Worm (Caenorhabditis elegans) whole organism, L4 larva: ENCODE results near the gene srh-269.
A peak's percentile ranks its signal among the peaks of the same experiment; 100 is the strongest.

Experiments used
- F10B5.3 ChIP-seq: sonication (generic microtip); optimal IDR thresholded peaks from 2 replicates; lab custom pipeline; 2016; ENCODE audit warnings: mild to moderate bottlenecking, missing genetic modification characterization, missing compliant biosample characterization
- F44E2.7 ChIP-seq: fragments of 200-800 bp; sonication (Bioruptor generic); IDR thresholded peaks from 2 replicates; pipeline ENCODE4 v2.1.2; 2022; ENCODE audit warnings: missing genetic modification characterization, missing compliant biosample characterization
- F49E8.2 ChIP-seq: sonication (generic microtip); optimal IDR thresholded peaks from 2 replicates; lab custom pipeline; 2016; ENCODE audit warnings: missing compliant biosample characterization, mild to moderate bottlenecking, missing genetic modification characterization, borderline replicate concordance
- R02D3.7 ChIP-seq: fragments of 150-350 bp; sonication (generic microtip); optimal IDR thresholded peaks from 3 replicates; lab custom pipeline; 2014; ENCODE audit warnings: missing biosample characterization, missing genetic modification characterization
- T26A8.4 ChIP-seq: fragments of 200-800 bp; sonication (Bioruptor generic); IDR thresholded peaks from 2 replicates; pipeline ENCODE4 v1.3.6; 2022; ENCODE audit warnings: missing genetic modification characterization, missing compliant biosample characterization
- Y105C5A.15 ChIP-seq: fragments of 200-800 bp; sonication (Bioruptor generic); IDR thresholded peaks from 2 replicates; pipeline ENCODE4 v1.3.6; 2022; ENCODE audit warnings: missing genetic modification characterization, missing compliant biosample characterization
- Y75B8A.6 ChIP-seq: fragments of 200-800 bp; sonication (Bioruptor generic); IDR thresholded peaks from 2 replicates; pipeline ENCODE4 v1.3.6; 2022; ENCODE audit warnings: missing genetic modification reagents, missing genetic modification characterization, missing compliant biosample characterization
- aha-1 ChIP-seq: fragments of 150-350 bp; peaks from one replicate; lab custom pipeline; 2014; ENCODE audit warnings: missing biosample characterization, missing genetic modification characterization
- arid-1 ChIP-seq: fragments of 200-800 bp; sonication (Bioruptor generic); conservative IDR thresholded peaks from 2 replicates; pipeline ENCODE4 v1.3.6; 2022; ENCODE audit warnings: missing genetic modification reagents, missing genetic modification characterization, missing compliant biosample characterization
- ceh-20 ChIP-seq: fragments of 200-800 bp; sonication (Bioruptor generic); IDR thresholded peaks from 2 replicates; pipeline ENCODE4 v1.3.6; 2022; ENCODE audit warnings: missing genetic modification reagents, missing genetic modification characterization, missing compliant biosample characterization
- ceh-32 ChIP-seq: sonication (generic microtip); optimal IDR thresholded peaks from 2 replicates; lab custom pipeline; 2016; ENCODE audit warnings: mild to moderate bottlenecking, missing genetic modification characterization, missing compliant biosample characterization; ENCODE audit not compliant: poor library complexity
- ceh-82 ChIP-seq: sonication (generic microtip); optimal IDR thresholded peaks from 2 replicates; lab custom pipeline; 2017; ENCODE audit warnings: missing biosample characterization, missing genetic modification characterization
- cey-2 ChIP-seq: sonication (generic microtip); optimal IDR thresholded peaks from 3 replicates; lab custom pipeline; 2017; ENCODE audit warnings: missing genetic modification characterization, mild to moderate bottlenecking, missing compliant biosample characterization, antibody characterized with exemption, borderline replicate concordance; ENCODE audit not compliant: insufficient read depth
- daf-12 ChIP-seq: fragments of 150-350 bp; optimal IDR thresholded peaks from 2 replicates; lab custom pipeline; 2014; ENCODE audit warnings: missing biosample characterization, missing genetic modification reagents, missing genetic modification characterization
- daf-8 ChIP-seq: fragments of 200-800 bp; sonication (Bioruptor generic); IDR thresholded peaks from 2 replicates; pipeline ENCODE4 v1.3.6; 2022; ENCODE audit warnings: missing genetic modification characterization, missing compliant biosample characterization
- dmd-6 ChIP-seq: fragments of 200-800 bp; sonication (Bioruptor generic); IDR thresholded peaks from 2 replicates; pipeline ENCODE4 v1.3.6; 2022; ENCODE audit warnings: missing genetic modification reagents, missing genetic modification characterization, missing compliant biosample characterization
- dmd-8 ChIP-seq: fragments of 200-800 bp; sonication (Bioruptor generic); IDR thresholded peaks from 2 replicates; pipeline ENCODE4 v1.3.6; 2022; ENCODE audit warnings: missing genetic modification characterization, missing compliant biosample characterization
- dpl-1 ChIP-seq: fragments of 150-350 bp; optimal IDR thresholded peaks from 2 replicates; lab custom pipeline; 2014; ENCODE audit warnings: missing biosample characterization, missing genetic modification reagents, missing genetic modification characterization
- dve-1 ChIP-seq: sonication (generic microtip); optimal IDR thresholded peaks from 2 replicates; lab custom pipeline; 2017; ENCODE audit warnings: antibody characterized with exemption, mild to moderate bottlenecking, missing genetic modification characterization, missing compliant biosample characterization; ENCODE audit not compliant: insufficient read depth
- egl-27 ChIP-seq: sonication (generic microtip); optimal IDR thresholded peaks from 3 replicates; lab custom pipeline; 2017; ENCODE audit warnings: missing biosample characterization, missing genetic modification reagents, missing genetic modification characterization
- egl-43 ChIP-seq: fragments of 200-800 bp; sonication (Bioruptor generic); IDR thresholded peaks from 2 replicates; pipeline ENCODE4 v1.3.6; 2022; ENCODE audit warnings: missing genetic modification reagents, missing genetic modification characterization, missing compliant biosample characterization
- hlh-30 ChIP-seq: sonication (generic microtip); optimal IDR thresholded peaks from 2 replicates; lab custom pipeline; 2017; ENCODE audit warnings: antibody characterized with exemption, mild to moderate bottlenecking, missing genetic modification characterization, missing compliant biosample characterization; ENCODE audit not compliant: insufficient read depth
- lim-7 ChIP-seq: fragments of 200-800 bp; sonication (Bioruptor generic); IDR thresholded peaks from 2 replicates; pipeline ENCODE4 v1.3.6; 2022; ENCODE audit warnings: missing genetic modification characterization, missing compliant biosample characterization
- lin-15B ChIP-seq: fragments of 150-350 bp; sonication (generic microtip); optimal IDR thresholded peaks from 3 replicates; lab custom pipeline; 2014; ENCODE audit warnings: missing biosample characterization, missing genetic modification characterization
- lin-29 ChIP-seq: fragments of 200-800 bp; sonication (Bioruptor generic); IDR thresholded peaks from 2 replicates; pipeline ENCODE4 v1.3.6; 2022; ENCODE audit warnings: missing genetic modification reagents, missing genetic modification characterization, missing compliant biosample characterization
- madf-5 ChIP-seq, 2 experiments: fragments of 200-800 bp; sonication (Bioruptor generic); IDR thresholded peaks; 2 replicates each; pipeline ENCODE4 v1.3.6; 2022; ENCODE audit warnings: missing compliant biosample characterization in 2 of 2, missing genetic modification characterization in 2 of 2
- madf-9 ChIP-seq: fragments of 200-800 bp; sonication (Bioruptor generic); conservative IDR thresholded peaks from 2 replicates; pipeline ENCODE4 v1.3.6; 2022; ENCODE audit warnings: missing genetic modification reagents, missing genetic modification characterization, missing compliant biosample characterization
- mxl-3 ChIP-seq: fragments of 200-800 bp; sonication (Bioruptor generic); optimal IDR thresholded peaks from 2 replicates; lab custom pipeline; 2018; ENCODE audit warnings: mild to moderate bottlenecking, missing genetic modification characterization, missing compliant biosample characterization
- nhr-10 ChIP-seq: fragments of 150-350 bp; optimal IDR thresholded peaks from 2 replicates; lab custom pipeline; 2014; ENCODE audit warnings: missing biosample characterization, missing genetic modification characterization
- nhr-102 ChIP-seq: sonication (generic microtip); optimal IDR thresholded peaks from 2 replicates; lab custom pipeline; 2016; ENCODE audit warnings: mild to moderate bottlenecking, missing genetic modification characterization, moderate library complexity, missing compliant biosample characterization
- nhr-237 ChIP-seq: sonication (generic microtip); optimal IDR thresholded peaks from 2 replicates; lab custom pipeline; 2017; ENCODE audit warnings: missing biosample characterization, missing genetic modification characterization
- nhr-25 ChIP-seq: sonication (generic microtip); optimal IDR thresholded peaks from 2 replicates; lab custom pipeline; 2017; ENCODE audit warnings: missing genetic modification characterization, mild to moderate bottlenecking, missing compliant biosample characterization, antibody characterized with exemption, moderate library complexity, borderline replicate concordance; ENCODE audit not compliant: insufficient read depth
- nhr-28 ChIP-seq: fragments of 150-350 bp; optimal IDR thresholded peaks from 2 replicates; lab custom pipeline; 2014; ENCODE audit warnings: missing biosample characterization, missing genetic modification characterization
- nhr-41 ChIP-seq: fragments of 200-800 bp; sonication (Bioruptor generic); IDR thresholded peaks from 2 replicates; pipeline ENCODE4 v1.3.6; 2022; ENCODE audit warnings: missing genetic modification reagents, missing genetic modification characterization, missing compliant biosample characterization
- nhr-42 ChIP-seq: fragments of 200-800 bp; sonication (Bioruptor generic); IDR thresholded peaks from 2 replicates; pipeline ENCODE4 v1.3.6; 2022; ENCODE audit warnings: missing genetic modification characterization, missing compliant biosample characterization
- nhr-6 ChIP-seq: fragments of 150-350 bp; optimal IDR thresholded peaks from 2 replicates; lab custom pipeline; 2014; ENCODE audit warnings: missing biosample characterization, missing genetic modification characterization
- nhr-77 ChIP-seq: fragments of 150-350 bp; optimal IDR thresholded peaks from 2 replicates; lab custom pipeline; 2014; ENCODE audit warnings: missing biosample characterization, missing genetic modification characterization
- pha-4 ChIP-seq, 2 experiments: fragments of 150-350 bp in 1 of 2; fragments of 200-800 bp in 1 of 2; sonication (Bioruptor generic) in 1 of 2; IDR thresholded peaks in 1 of 2; optimal IDR thresholded peaks in 1 of 2; 2 replicates each; pipeline versions ENCODE4 v1.3.6 to Lab custom; 2014 to 2022; ENCODE audit warnings: missing genetic modification characterization in 2 of 2, missing genetic modification reagents in 2 of 2, missing biosample characterization in 1 of 2, missing compliant biosample characterization in 1 of 2
- pqm-1 ChIP-seq: sonication (generic microtip); optimal IDR thresholded peaks from 2 replicates; lab custom pipeline; 2017; ENCODE audit warnings: missing biosample characterization, missing genetic modification characterization
- saeg-2 ChIP-seq: fragments of 200-800 bp; sonication (Bioruptor generic); IDR thresholded peaks from 2 replicates; pipeline ENCODE4 v1.3.6; 2022; ENCODE audit warnings: missing genetic modification reagents, missing genetic modification characterization, missing compliant biosample characterization
- skn-1 ChIP-seq: fragments of 150-350 bp; optimal IDR thresholded peaks from 2 replicates; lab custom pipeline; 2014; ENCODE audit warnings: missing biosample characterization, missing genetic modification characterization
- snpc-4 ChIP-seq: fragments of 150-350 bp; optimal IDR thresholded peaks from 2 replicates; lab custom pipeline; 2014; ENCODE audit warnings: missing biosample characterization, missing genetic modification characterization
- spr-1 ChIP-seq: sonication (generic microtip); optimal IDR thresholded peaks from 2 replicates; lab custom pipeline; 2016; ENCODE audit warnings: mild to moderate bottlenecking, missing genetic modification characterization, missing compliant biosample characterization
- tag-97 ChIP-seq: fragments of 200-800 bp; sonication (Bioruptor generic); IDR thresholded peaks from 2 replicates; pipeline ENCODE4 v1.3.6; 2022; ENCODE audit warnings: missing genetic modification characterization, missing compliant biosample characterization
- zag-1 ChIP-seq: fragments of 150-350 bp; optimal IDR thresholded peaks from 2 replicates; lab custom pipeline; 2014; ENCODE audit warnings: missing biosample characterization, missing genetic modification characterization
- zfp-3 ChIP-seq: fragments of 200-800 bp; sonication (Bioruptor generic); conservative IDR thresholded peaks from 2 replicates; pipeline ENCODE4 v1.3.6; 2022; ENCODE audit warnings: missing genetic modification reagents, missing genetic modification characterization, missing compliant biosample characterization
- zip-11 ChIP-seq: fragments of 200-800 bp; sonication (Bioruptor generic); IDR thresholded peaks from 2 replicates; pipeline ENCODE4 v1.3.6; 2022; ENCODE audit warnings: missing genetic modification characterization, missing compliant biosample characterization
- zip-2 ChIP-seq: fragments of 150-350 bp; optimal IDR thresholded peaks from 2 replicates; lab custom pipeline; 2014; ENCODE audit warnings: missing biosample characterization, missing genetic modification characterization
- ztf-11 ChIP-seq: fragments of 150-350 bp; optimal IDR thresholded peaks from 2 replicates; lab custom pipeline; 2014; ENCODE audit warnings: missing biosample characterization, missing genetic modification characterization

Gene srh-269

ce11 chrV:16591992-16592798 lies at the start of gene srh-269:
TSS of gene srh-269 (minus strand) at chrV:16592042.
- TF ChIP-seq pqm-1 (tag; lab: Kevin White, UChicago) (no peak), nhr-237 (tag; lab: Kevin White, UChicago) (no peak), nhr-28 (tag; lab: Kevin White, UChicago) (peak; percentile 38), nhr-25 (tag; lab: Kevin White, UChicago) (no peak), lim-7 (peak; percentile 93), hlh-30 (tag; lab: Kevin White, UChicago) (peak; percentile 17), lin-15B (tag; lab: Kevin White, UChicago) (no peak), Y75B8A.6 (GFP tag; lab: Robert Waterston, UW) (peak; percentile 93), daf-8 (GFP tag; lab: Robert Waterston, UW) (0 out of 2 replicates have a peak, but pooled peaks have one; percentile 37), nhr-102 (peak; percentile 77), zag-1 (tag; lab: Kevin White, UChicago) (no peak), F49E8.2 (tag; lab: Kevin White, UChicago) (peak; percentile 41), zip-11 (no peak; the same call in 1 of the 2 replicates), dmd-6 (GFP tag; lab: Robert Waterston, UW) (peak; percentile 69), pha-4 (GFP tag; IDR thresholded peaks at IDR 0.05; lab: Robert Waterston, UW) (peak; percentile 89), pha-4 (tag; optimal IDR thresholded peaks at IDR 0.05; lab: Kevin White, UChicago) (no peak), dmd-8 (GFP tag; lab: Robert Waterston, UW) (peak; percentile 92), madf-9 (GFP tag; lab: Robert Waterston, UW) (peak; percentile 89), ceh-32 (tag; lab: Kevin White, UChicago) (no peak), dve-1 (tag; lab: Kevin White, UChicago) (peak; percentile 83), madf-5 (GFP tag; IDR thresholded peaks at IDR 0.05; lab: Robert Waterston, UW) (peak; percentile 62 to 75; a peak in 1 of 4 replicates), mxl-3 (peak; percentile 59), nhr-10 (tag; lab: Kevin White, UChicago) (no peak), dpl-1 (peak; percentile 34), skn-1 (tag; lab: Kevin White, UChicago) (no peak), zfp-3 (GFP tag; lab: Robert Waterston, UW) (peak; percentile 95), egl-27 (tag; lab: Kevin White, UChicago) (no peak), cey-2 (tag; lab: Kevin White, UChicago) (no peak), R02D3.7 (tag; lab: Kevin White, UChicago) (no peak), saeg-2 (GFP tag; lab: Robert Waterston, UW) (peak; percentile 65; the same call in 1 of the 2 replicates), nhr-6 (tag; lab: Kevin White, UChicago) (no peak), aha-1 (peak; percentile 93), nhr-42 (peak; percentile 83), daf-12 (tag; lab: Kevin White, UChicago) (no peak), T26A8.4 (GFP tag; lab: Robert Waterston, UW) (peak; percentile 93), arid-1 (GFP tag; lab: Robert Waterston, UW) (peak; percentile 92), snpc-4 (tag; lab: Kevin White, UChicago) (no peak), tag-97 (no peak), nhr-77 (tag; lab: Kevin White, UChicago) (peak; percentile 10), Y105C5A.15 (GFP tag; lab: Robert Waterston, UW) (0 out of 2 replicates have a peak, but pooled peaks have one; percentile 75), ceh-20 (GFP tag; lab: Robert Waterston, UW) (peak; percentile 86), ztf-11 (no peak), spr-1 (tag; lab: Kevin White, UChicago) (peak; percentile 75), F10B5.3 (peak; percentile 8), lin-29 (peak; percentile 57), ceh-82 (tag; lab: Kevin White, UChicago) (no peak), zip-2 (no peak), egl-43 (peak; percentile 96), F44E2.7 (GFP tag; lab: Robert Waterston, UW) (peak; percentile 74; the same call in 1 of the 2 replicates), nhr-41 (GFP tag; lab: Robert Waterston, UW) (peak; percentile 81)
